Worm (Caenorhabditis elegans): ENCODE data around the gene ubxn-6.

Gene ubxn-6

ce11 chrIV:4809397-4809796 lies at the start of gene ubxn-6:
Gene ubxn-6 (minus strand): TSS chrIV:4809497.
- no peak for TF ChIP-seq unc-62 (GFP tag; optimal IDR thresholded peaks at IDR 0.05)

DNA sequence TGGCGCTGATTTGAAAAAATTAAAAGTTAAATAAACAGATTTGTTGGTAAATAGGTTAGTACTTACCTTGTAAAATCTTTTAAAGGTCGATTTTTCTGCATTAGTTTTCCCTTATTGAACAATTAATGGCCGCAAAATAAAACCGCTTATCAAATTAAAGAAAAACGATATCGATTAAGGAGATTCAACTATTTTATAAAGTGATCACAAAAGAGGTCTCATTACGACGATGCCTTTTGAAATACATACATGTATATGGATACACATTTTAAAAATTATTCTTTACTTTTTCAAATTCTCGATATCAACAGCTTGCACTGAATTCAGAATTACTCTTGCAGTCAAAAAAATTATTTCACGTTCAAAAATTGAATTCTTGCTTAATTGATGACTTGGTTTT lies 49.3 kb upstream of the ubxn-6 start, which contains the start of gene Y17G9A.3:
Gene Y17G9A.3 (minus strand): TSS at position 101 of the 400 bp plus-strand sequence.
- no peak for TF ChIP-seq unc-62 (GFP tag; optimal IDR thresholded peaks at IDR 0.05)

DNA sequence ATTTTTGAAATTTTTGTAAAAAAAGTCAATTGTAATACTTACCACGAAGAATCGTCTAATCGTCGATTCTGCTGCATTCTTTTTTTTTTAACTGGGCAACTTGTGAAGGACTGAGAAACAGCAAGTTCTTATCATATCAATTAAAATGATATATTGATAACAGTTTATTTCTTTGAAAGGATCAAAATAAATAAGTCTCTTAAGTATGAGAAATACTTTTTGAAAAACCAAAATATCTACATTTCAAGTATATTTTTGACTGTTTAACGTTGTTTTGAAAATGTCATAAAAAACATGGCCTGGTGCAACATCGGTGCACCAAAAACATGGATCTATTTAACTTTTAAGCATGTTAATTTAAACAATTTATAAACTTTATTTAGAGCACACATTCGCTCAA lies 46.9 kb upstream of the ubxn-6 start, which contains the start of gene Y17G9A.2:
Gene Y17G9A.2 (minus strand): TSS at position 101 of the 400 bp plus-strand sequence.
- no peak for TF ChIP-seq unc-62 (GFP tag; optimal IDR thresholded peaks at IDR 0.05)

DNA sequence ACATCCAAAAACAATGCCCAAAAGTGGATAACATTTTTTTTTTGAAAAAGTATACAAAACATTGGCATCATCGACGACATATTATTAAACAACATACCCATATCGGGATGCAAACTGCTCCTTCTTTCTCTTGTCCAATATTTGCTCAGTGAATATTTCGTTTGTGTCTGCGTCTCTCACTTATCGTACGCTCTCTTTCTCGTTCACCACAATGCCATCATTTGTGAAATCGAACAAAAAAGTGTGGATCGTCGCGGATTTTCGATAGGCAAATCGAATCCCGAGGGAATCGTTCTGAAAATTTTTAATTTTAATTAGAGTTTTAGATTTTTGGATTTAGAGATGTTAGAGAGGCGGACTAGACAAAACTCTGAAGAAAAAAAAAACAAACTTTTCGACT lies 37.5 kb upstream of the ubxn-6 start, which contains the start of gene tat-2:
Gene tat-2 (minus strand): TSS at position 101 of the 400 bp plus-strand sequence.
- TF ChIP-seq unc-62 (GFP tag; optimal IDR thresholded peaks at IDR 0.05): no peak

DNA sequence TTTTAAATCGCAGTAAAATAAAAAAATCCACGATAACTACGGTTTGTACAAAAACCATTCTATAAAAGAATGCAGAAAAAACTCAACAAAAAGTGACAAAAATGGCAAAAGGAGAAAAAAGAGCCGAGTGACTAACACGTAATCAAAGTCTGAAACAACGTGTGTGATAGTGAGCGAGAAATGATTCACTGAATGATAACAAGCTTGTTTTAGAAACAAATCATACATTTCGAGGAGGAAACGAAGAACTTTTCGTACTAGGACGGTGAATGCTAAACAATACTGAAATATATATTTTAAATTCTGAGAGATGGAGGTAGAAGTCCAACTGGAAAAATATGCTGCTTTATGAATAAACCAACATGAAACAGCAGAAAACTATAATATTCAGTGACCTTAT lies 32.7 kb upstream of the ubxn-6 start:
- no peak for TF ChIP-seq unc-62 (GFP tag; optimal IDR thresholded peaks at IDR 0.05)

ce11 chrIV:4829641-4830040 lies 20.3 kb upstream of the ubxn-6 start:
- TF ChIP-seq unc-62 (GFP tag; optimal IDR thresholded peaks at IDR 0.05): no peak

ce11 chrIV:4827219-4827618 lies 17.9 kb upstream of the ubxn-6 start, which contains the start of gene mpz-4:
Gene mpz-4 (minus strand): TSS chrIV:4827319.
- no peak for TF ChIP-seq unc-62 (GFP tag; optimal IDR thresholded peaks at IDR 0.05)

DNA sequence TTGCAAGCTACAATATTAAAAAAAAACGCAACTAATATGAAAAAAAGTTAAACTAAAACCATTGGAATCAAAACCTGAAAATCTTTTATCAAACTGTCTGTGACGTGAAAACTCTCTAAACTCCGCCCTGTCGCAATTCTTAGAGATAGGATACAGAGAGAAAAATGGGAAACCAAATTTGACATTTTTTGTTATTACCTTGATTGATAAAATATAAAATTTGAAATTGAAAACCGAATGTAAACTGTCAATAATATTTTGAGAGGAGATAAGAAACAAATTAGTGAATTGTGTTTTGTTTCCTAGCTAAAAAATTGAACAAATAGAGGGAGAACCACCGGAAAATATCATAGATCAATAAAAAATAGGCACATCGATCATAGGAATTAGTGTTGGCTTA lies 12.5 kb upstream of the ubxn-6 start:
- TF ChIP-seq unc-62 (GFP tag; optimal IDR thresholded peaks at IDR 0.05): no peak

- no peak for TF ChIP-seq unc-62 (GFP tag; optimal IDR thresholded peaks at IDR 0.05)
These were observed 11.8 kb upstream of the ubxn-6 start, which contains the start of gene H06H21.8 for ce11 chrIV:4821054-4821453. Gene H06H21.8 (minus strand): TSS chrIV:4821131.

DNA sequence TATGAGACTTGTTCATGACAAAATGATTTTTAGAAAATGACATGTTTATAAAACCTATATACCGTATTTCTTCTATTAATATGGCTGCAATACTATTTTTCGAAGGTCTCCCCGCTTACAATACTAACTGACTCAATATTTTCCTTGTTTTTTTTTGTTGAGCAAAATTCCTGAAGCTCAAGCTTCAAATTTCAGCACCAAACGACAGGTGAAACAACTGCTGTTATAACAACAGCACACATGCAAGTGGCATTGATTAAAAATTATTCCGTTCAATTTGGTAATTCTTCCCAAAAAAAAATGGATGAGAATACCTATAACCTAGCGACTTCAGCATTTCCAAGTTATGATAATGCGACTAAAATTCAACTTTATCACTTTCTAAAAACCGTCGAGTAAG lies 4.9 kb upstream of the ubxn-6 start, which contains the start of gene srw-94:
Gene srw-94 (plus strand): TSS at position 301 of the 400 bp plus-strand sequence.
- no peak for TF ChIP-seq unc-62 (GFP tag; optimal IDR thresholded peaks at IDR 0.05)

ce11 chrIV:4811863-4812262 lies 2.6 kb upstream of the ubxn-6 start, which contains the start of gene srw-95:
Gene srw-95 (plus strand): TSS chrIV:4812075.
- TF ChIP-seq unc-62 (GFP tag; optimal IDR thresholded peaks at IDR 0.05): no peak

- TF ChIP-seq unc-62 (GFP tag; optimal IDR thresholded peaks at IDR 0.05): no peak
These were observed 1.2 kb upstream of the ubxn-6 start, which contains the start of gene eif-1.A for ce11 chrIV:4810377-4810984. Gene eif-1.A (plus strand): TSS chrIV:4810934.

DNA sequence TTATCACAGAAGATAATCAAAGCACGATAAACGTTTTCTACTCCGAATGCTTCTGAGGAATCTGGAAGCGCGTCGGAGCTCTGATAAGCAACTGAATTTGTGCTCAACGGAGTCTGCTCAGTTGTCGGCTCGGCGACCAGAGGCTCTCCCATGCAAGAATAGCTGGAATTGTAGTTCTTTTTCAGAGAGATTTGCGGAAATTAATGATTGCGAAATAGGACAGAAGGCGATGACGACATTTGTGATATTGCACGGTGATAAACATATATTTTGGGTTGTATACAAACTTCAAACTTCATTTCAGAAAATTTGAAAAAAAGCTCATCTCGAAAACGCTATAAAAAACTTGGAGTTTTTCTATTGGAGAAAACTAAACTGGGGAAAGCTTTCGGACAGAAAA lies 516 bp upstream of the ubxn-6 start, which contains the start of gene H06H21.37:
Gene H06H21.37 (minus strand): TSS at position 162 of the 400 bp plus-strand sequence.
- TF ChIP-seq unc-62 (GFP tag; optimal IDR thresholded peaks at IDR 0.05): no peak

- TF ChIP-seq unc-62 (GFP tag; optimal IDR thresholded peaks at IDR 0.05): no peak
These were observed 2.1 kb downstream of the ubxn-6 start, which contains the start of gene H06H21.11 for ce11 chrIV:4807219-4807618. Gene H06H21.11 (minus strand): TSS chrIV:4807319.

- TF ChIP-seq unc-62 (GFP tag; optimal IDR thresholded peaks at IDR 0.05): no peak
These were observed 2.8 kb downstream of the ubxn-6 start, which contains the start of gene dpf-5 for ce11 chrIV:4806486-4806885. Gene dpf-5 (minus strand): TSS chrIV:4806586.

DNA sequence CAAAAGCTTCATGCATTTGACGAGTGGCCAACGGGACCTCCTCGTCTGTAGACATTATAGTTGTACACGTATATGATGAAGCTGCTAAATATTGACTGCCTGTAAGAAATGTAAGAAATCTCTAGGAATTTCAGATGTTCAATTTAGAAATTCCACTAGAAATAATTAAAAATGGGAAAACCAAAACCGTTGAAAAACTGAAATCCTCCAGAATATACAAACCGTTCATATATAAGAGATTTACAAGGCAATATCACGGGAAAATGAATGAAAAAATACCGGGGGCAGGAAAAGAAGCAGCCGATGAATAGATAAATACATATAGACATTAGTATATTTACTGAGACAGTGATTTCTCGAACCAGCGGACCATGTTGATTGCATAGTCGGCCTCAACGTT lies 6.8 kb downstream of the ubxn-6 start, which contains the start of gene dpf-7:
Gene dpf-7 (minus strand): TSS at position 101 of the 400 bp plus-strand sequence.
- no peak for TF ChIP-seq unc-62 (GFP tag; optimal IDR thresholded peaks at IDR 0.05)

DNA sequence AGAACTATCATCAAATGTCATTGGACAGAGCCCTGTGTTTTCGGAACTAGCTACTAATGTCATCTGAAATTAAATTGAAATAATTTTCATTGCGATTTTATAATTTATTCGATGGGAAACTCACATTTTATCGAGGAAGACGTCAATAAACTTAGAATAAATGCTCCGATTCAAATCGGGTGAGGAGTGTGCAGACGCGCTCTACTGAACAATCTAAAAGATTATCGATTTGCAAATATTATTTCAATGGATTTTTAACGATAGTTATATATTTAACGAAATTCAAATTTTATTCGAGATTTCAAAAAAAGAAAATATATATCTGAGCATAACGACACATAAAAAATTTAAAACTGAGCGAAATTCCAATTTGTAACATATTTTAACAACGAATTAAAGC lies 10.2 kb downstream of the ubxn-6 start, which contains the start of gene eor-1:
Gene eor-1 (minus strand): TSS at position 65 of the 400 bp plus-strand sequence.
- TF ChIP-seq unc-62 (GFP tag; optimal IDR thresholded peaks at IDR 0.05): no peak

Data from whole organism, dauer.